Worm (Caenorhabditis elegans): Measurements from ENCODE around the gene C23F12.3.

C23F12.3 gene

DNA sequence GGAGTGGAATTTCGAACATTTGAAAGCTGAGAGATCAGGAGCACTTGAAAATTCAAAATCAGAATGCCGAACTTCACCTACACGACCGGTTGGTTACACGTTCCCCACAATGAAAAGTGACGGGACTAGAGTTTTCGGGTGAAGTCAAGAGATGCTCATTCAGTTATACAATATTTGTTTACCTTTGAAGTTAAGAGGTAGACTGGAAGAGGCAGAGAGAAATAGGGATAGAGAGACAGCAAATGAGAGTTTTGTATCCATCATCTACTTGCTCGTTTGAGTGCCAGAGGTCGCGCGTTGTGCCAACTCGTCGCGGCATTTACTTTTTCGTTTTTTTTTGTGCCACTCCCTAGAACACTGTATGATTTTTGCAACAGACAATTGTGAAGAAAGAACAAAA, 19.3 kb downstream of the C23F12.3 start:
- peak; percentile 5 for TF ChIP-seq nhr-28 (tag; optimal IDR thresholded peaks at IDR 0.05)
- TF ChIP-seq F10B5.3 (tag; optimal IDR thresholded peaks at IDR 0.05): no peak

- no peak for TF ChIP-seq aly-2 (tag; optimal IDR thresholded peaks at IDR 0.05)
- TF ChIP-seq nhr-111 (GFP tag; optimal IDR thresholded peaks at IDR 0.05): no peak
- TF ChIP-seq nhr-28 (tag; optimal IDR thresholded peaks at IDR 0.05): no peak
- no peak for TF ChIP-seq dmd-6 (GFP tag; IDR thresholded peaks at IDR 0.05)
- TF ChIP-seq lin-15B (tag; optimal IDR thresholded peaks at IDR 0.05): no peak
- TF ChIP-seq ceh-28 (tag; optimal IDR thresholded peaks at IDR 0.05): no peak
- TF ChIP-seq ceh-82 (tag; optimal IDR thresholded peaks at IDR 0.05): no peak
Observed at ce11 chrX:9411675-9412074, 20.2 kb downstream of the C23F12.3 start.

DNA sequence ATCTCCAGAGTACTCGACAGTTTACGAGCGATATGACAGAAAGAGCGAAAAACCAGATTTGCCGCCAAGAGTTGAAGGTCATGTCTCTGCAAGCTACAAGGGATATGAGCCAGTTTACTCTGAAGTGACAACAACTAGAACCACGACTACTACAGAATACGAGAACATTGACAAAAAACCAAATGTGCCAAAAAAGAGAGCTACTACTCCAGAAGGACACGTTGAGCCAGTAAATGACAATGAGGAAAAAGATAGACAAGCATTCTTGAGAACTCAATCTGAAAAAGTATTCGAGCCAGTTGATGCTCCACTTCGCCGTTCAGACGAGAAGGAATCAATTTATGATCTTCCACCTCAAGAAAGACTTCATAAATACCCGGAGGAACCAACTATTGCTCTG, 25.9 kb downstream of the C23F12.3 start:
- peak in 1 of 2 experiments; percentile 91 for TF ChIP-seq unc-62 (GFP tag; optimal IDR thresholded peaks at IDR 0.05 in 1 of 2)
- TF ChIP-seq unc-62 (tag; optimal IDR thresholded peaks at IDR 0.05): no peak
- TF ChIP-seq nhr-25 (tag; optimal IDR thresholded peaks at IDR 0.05; ENCODE audit: borderline replicate concordance, insufficient read depth): no peak

DNA sequence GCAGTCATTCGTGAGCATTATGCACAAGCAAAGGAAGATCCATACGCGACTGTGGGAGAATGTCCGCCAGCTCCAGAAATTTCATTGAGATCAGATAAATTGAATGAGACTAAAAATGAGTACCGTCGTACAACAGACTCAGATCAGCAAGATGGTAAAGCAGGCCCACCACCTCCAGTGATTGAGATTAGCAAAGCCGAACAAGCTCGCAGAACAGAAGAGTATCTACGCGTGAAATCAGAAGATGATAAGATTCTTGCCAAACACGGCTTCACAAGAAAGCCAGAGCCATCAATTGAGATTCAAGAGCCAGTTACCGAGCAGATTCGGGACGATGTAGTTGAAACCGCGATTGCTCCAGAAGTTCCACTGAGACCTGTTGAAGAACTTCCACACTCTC, 26.5 kb downstream of the C23F12.3 start:
- no peak for TF ChIP-seq attf-4 (tag; optimal IDR thresholded peaks at IDR 0.05)

ce11 chrX:9428059-9428458, 36.6 kb downstream of the C23F12.3 start, which contains the start of gene B0272.4:
Gene B0272.4 (plus strand): TSS chrX:9428431.
- TF ChIP-seq vab-7 (GFP tag; IDR thresholded peaks at IDR 0.05) (no peak), F44E2.7 (GFP tag; IDR thresholded peaks at IDR 0.05) (no peak), daf-16 (GFP tag; optimal IDR thresholded peaks at IDR 0.05) (no peak), daf-16 (tag; optimal IDR thresholded peaks at IDR 0.05) (peak; percentile 95), ceh-44 (GFP tag; IDR thresholded peaks at IDR 0.05) (no peak), mdl-1 (tag; optimal IDR thresholded peaks at IDR 0.05) (no peak), nhr-48 (tag; optimal IDR thresholded peaks at IDR 0.05) (no peak), hlh-30 (tag; optimal IDR thresholded peaks at IDR 0.05; ENCODE audit: insufficient read depth) (no peak), snpc-1.2 (GFP tag; IDR thresholded peaks at IDR 0.05) (no peak), lsy-2 (tag; optimal IDR thresholded peaks at IDR 0.05) (no peak), Y5F2A.4 (GFP tag; optimal IDR thresholded peaks at IDR 0.05) (no peak), mep-1 (tag; optimal IDR thresholded peaks at IDR 0.05) (peak; percentile 35), hmg-1.1 (GFP tag; IDR thresholded peaks at IDR 0.05) (no peak), nhr-28 (tag; optimal IDR thresholded peaks at IDR 0.05) (peak; percentile 97), sdz-12 (GFP tag; optimal IDR thresholded peaks at IDR 0.05) (no peak), ceh-20 (GFP tag; IDR thresholded peaks at IDR 0.05) (peak; percentile 44; the same call in 1 of the 2 replicates), nhr-25 (tag; optimal IDR thresholded peaks at IDR 0.05; ENCODE audit: borderline replicate concordance, insufficient read depth) (no peak), pqm-1 (tag; optimal IDR thresholded peaks at IDR 0.05) (peak; percentile 63), lin-39 (tag; optimal IDR thresholded peaks at IDR 0.05) (no peak), lin-1 (GFP tag; IDR thresholded peaks at IDR 0.05) (no peak), hlh-11 (tag; optimal IDR thresholded peaks at IDR 0.05) (peak; percentile 47), ztf-11 (tag; optimal IDR thresholded peaks at IDR 0.05) (no peak), duxl-1 (tag; optimal IDR thresholded peaks at IDR 0.05; ENCODE audit: poor library complexity) (no peak), dve-1 (tag; optimal IDR thresholded peaks at IDR 0.05; ENCODE audit: insufficient read depth) (peak; percentile 76), saeg-2 (GFP tag; IDR thresholded peaks at IDR 0.05) (no peak), Y75B8A.6 (GFP tag; IDR thresholded peaks at IDR 0.05) (no peak), php-3 (GFP tag; IDR thresholded peaks at IDR 0.05) (peak; percentile 96), mxl-3 (GFP tag; optimal IDR thresholded peaks at IDR 0.05) (no peak), dmd-6 (GFP tag; IDR thresholded peaks at IDR 0.05) (peak; percentile 42), nhr-41 (GFP tag; IDR thresholded peaks at IDR 0.05) (no peak), Y105C5A.15 (GFP tag; IDR thresholded peaks at IDR 0.05) (no peak), F26F4.8 (GFP tag; conservative IDR thresholded peaks at IDR 0.05) (no peak), nhr-11 (tag; optimal IDR thresholded peaks at IDR 0.05) (no peak), zip-11 (GFP tag; IDR thresholded peaks at IDR 0.05) (no peak)
